Worm (Caenorhabditis elegans) whole organism, L1 larva: ENCODE results near the gene ceh-16.

Experiments used
- blmp-1 ChIP-seq: fragments of 150-350 bp; optimal IDR thresholded peaks from 2 replicates; lab custom pipeline; 2014; ENCODE audit warnings: missing biosample characterization, missing genetic modification characterization
- ceh-82 ChIP-seq, 3 experiments: fragments of 150-350 bp in 1 of 3; sonication (generic microtip) in 2 of 3; optimal IDR thresholded peaks; 2 replicates each; lab custom pipeline; 2014 to 2017; ENCODE audit warnings: missing biosample characterization in 3 of 3, missing genetic modification characterization in 3 of 3
- ces-1 ChIP-seq: fragments of 150-350 bp; optimal IDR thresholded peaks from 2 replicates; lab custom pipeline; 2014; ENCODE audit warnings: missing biosample characterization, missing genetic modification reagents, missing genetic modification characterization
- dpl-1 ChIP-seq, 3 experiments: fragments of 150-350 bp in 2 of 3; sonication (generic microtip) in 1 of 3; optimal IDR thresholded peaks; 2 replicates each; lab custom pipeline; 2014 to 2017; ENCODE audit warnings: missing biosample characterization in 3 of 3, missing genetic modification characterization in 3 of 3, missing genetic modification reagents in 3 of 3
- lin-39 ChIP-seq: fragments of 150-350 bp; optimal IDR thresholded peaks from 2 replicates; lab custom pipeline; 2014; ENCODE audit warnings: missing biosample characterization, missing genetic modification reagents, missing genetic modification characterization
- nhr-11 ChIP-seq: fragments of 150-350 bp; optimal IDR thresholded peaks from 2 replicates; lab custom pipeline; 2014; ENCODE audit warnings: missing biosample characterization, missing genetic modification characterization
- tbx-2 ChIP-seq: sonication (generic microtip); optimal IDR thresholded peaks from 2 replicates; lab custom pipeline; 2016; ENCODE audit warnings: missing genetic modification characterization, missing compliant biosample characterization
- unc-62 ChIP-seq: fragments of 150-350 bp; optimal IDR thresholded peaks from 2 replicates; lab custom pipeline; 2014; ENCODE audit warnings: missing biosample characterization, missing genetic modification reagents, missing genetic modification characterization

DNA sequence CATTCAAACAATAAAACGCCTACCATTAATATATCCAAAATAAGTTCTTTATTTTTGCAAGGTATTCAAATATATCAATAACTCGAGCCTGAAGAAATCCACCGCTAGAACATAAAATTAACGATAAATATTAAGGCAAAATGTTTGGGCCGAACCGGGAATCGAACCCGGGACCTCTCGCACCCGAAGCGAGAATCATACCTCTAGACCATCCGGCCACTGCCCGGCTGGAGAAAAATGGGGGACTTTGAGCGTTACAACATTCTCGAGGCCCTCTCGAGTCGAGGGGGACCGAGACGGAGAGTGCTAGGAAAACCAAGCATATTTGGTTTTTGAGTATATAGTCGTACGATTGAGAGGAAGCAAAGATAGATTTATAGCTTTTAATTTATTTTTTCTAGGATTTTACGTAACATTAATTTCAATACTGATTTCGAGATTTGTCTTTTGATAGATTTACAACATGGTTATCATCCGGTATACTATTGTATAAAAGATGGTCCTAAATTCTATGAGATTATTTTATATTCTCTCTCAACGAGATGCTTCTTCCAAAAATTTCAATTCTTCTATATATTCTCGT is 27.8 kb downstream of the ceh-16 start, which contains the start of gene flp-23:
- TF ChIP-seq unc-62 (GFP tag; lab: Kevin White, UChicago) (no peak), lin-39 (tag; lab: Kevin White, UChicago) (no peak), dpl-1 (GFP tag; optimal IDR thresholded peaks at IDR 0.05; lab: Kevin White, UChicago) (peak in 2 of 3 experiments; percentile 24 to 30), ceh-82 (tag; optimal IDR thresholded peaks at IDR 0.05; lab: Kevin White, UChicago) (peak in 1 of 3 experiments; percentile 37), tbx-2 (tag; lab: Kevin White, UChicago) (peak; percentile 28), nhr-11 (tag; lab: Kevin White, UChicago) (no peak), ces-1 (GFP tag; lab: Kevin White, UChicago) (no peak), blmp-1 (tag; lab: Kevin White, UChicago) (no peak)
